Worm (Caenorhabditis elegans) whole organism, midembryonic: ENCODE data around the gene sos-1.

Source experiments
- flt-1 ChIP-seq: fragments of 200-800 bp; sonication (Bioruptor generic); IDR thresholded peaks from 2 replicates; pipeline ENCODE4 v1.3.6; 2022; ENCODE audit warnings: missing genetic modification characterization, missing compliant biosample characterization
- ref-1 ChIP-seq: fragments of 200-800 bp; sonication (Bioruptor generic); conservative IDR thresholded peaks from 2 replicates; pipeline ENCODE4 v1.3.6; 2022; ENCODE audit warnings: missing genetic modification reagents, missing genetic modification characterization, missing compliant biosample characterization

DNA sequence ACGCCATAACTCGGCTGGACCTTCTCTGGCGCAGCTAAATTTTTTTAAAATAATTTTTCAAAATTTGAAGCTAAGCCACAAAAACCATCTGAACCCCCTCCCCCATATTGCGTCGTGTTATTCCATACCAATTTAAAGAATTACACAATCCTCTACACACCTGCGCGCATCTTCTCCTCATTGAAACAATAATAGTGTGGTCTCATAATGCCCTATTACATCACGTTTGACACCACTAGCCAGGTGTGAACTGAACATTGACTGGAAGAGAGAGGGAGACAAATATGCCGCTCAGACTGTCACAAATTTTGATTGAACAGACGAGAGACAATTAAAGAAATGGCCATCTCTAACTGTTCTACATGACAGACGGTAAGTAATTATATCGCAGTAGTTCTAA is 23.6 kb downstream of the sos-1 start:
- TF ChIP-seq flt-1 (GFP tag; lab: Robert Waterston, UW) (no peak), ref-1 (GFP tag; lab: Robert Waterston, UW) (no peak)
